Worm (Caenorhabditis elegans): ENCODE data around the gene ssu-1.
A peak's percentile ranks its signal among the peaks of the same experiment; 100 is the strongest.

The ssu-1 gene

DNA sequence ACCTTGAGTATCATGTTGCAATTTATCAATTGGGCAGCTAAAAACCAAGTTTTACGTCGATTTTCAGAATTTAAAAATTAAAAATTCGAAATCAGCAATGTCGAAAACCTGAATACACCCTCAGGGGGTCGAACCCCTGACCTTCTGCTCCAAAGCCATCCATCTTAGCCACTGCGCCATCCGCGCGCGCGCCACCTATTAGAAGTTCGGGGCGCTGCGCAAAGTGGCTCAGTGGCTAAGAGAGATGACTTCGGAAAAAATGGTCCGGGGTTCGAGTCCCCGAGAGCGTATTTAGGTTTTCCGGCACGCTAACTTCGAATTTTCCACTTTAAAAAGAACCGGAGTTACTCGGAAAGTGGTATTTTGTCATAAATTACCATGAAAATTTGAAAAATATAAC lies 8.7 kb downstream of the ssu-1 start:
- no peak for TF ChIP-seq K02D7.2 (tag; optimal IDR thresholded peaks at IDR 0.05)
- no peak for TF ChIP-seq elt-4 (tag; optimal IDR thresholded peaks at IDR 0.05)
- TF ChIP-seq syd-9 (tag; optimal IDR thresholded peaks at IDR 0.05) = no peak
- TF ChIP-seq zip-5 (tag; optimal IDR thresholded peaks at IDR 0.05) = no peak
- TF ChIP-seq hlh-8 (tag; optimal IDR thresholded peaks at IDR 0.05) = no peak
- TF ChIP-seq gmeb-2 (tag; optimal IDR thresholded peaks at IDR 0.05) = no peak
- TF ChIP-seq ceh-14 (tag; optimal IDR thresholded peaks at IDR 0.05) = no peak
- TF ChIP-seq ceh-24 (tag; optimal IDR thresholded peaks at IDR 0.05) = no peak
- no peak for TF ChIP-seq fkh-10 (GFP tag; optimal IDR thresholded peaks at IDR 0.05)
- no peak for TF ChIP-seq C08G9.2 (tag; optimal IDR thresholded peaks at IDR 0.05)

DNA sequence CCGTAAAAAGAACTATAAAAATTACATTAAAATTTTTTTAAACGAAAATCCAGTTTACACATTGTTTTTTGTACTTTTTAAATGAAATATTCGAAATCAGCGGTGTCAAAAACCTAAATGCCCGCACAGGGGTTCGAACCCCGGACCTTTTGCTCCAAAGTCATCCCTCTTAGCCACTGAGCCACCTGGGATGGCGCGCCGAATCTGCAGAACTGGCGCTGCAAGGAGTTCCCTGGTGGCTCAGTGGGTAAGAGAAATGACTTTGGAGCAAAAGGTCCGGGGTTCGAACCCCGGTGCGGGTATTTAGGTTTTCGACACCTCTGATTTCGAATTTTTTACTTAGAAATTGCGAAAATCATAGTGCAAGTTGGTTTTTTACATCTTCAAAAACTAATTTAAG lies 9.4 kb downstream of the ssu-1 start:
- TF ChIP-seq sox-2 (GFP tag; IDR thresholded peaks at IDR 0.05) (no peak), dmd-4 (tag; optimal IDR thresholded peaks at IDR 0.05; ENCODE audit: borderline replicate concordance) (no peak)

DNA sequence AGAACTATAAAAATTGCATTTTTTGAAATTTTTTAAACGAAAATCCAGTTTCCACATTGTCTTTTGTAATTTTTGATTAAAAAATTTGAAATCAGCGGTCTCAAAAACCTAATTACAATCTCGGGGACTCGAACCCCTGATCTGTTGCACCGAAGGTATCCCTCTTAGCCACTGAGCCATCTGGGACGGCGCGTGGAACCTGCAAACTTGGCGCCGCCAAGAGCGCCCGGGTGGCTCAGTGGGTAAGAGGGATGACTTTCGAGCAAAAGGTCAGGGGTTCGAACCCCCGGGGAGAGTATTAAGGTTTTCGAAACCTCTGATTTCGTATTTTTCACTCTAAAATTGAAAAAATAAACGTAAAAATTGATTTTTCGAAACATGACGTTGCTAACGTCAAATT lies 10.1 kb downstream of the ssu-1 start:
- no peak for TF ChIP-seq ceh-18 (tag; optimal IDR thresholded peaks at IDR 0.05)
- TF ChIP-seq ahr-1 (tag; optimal IDR thresholded peaks at IDR 0.05) = no peak

DNA sequence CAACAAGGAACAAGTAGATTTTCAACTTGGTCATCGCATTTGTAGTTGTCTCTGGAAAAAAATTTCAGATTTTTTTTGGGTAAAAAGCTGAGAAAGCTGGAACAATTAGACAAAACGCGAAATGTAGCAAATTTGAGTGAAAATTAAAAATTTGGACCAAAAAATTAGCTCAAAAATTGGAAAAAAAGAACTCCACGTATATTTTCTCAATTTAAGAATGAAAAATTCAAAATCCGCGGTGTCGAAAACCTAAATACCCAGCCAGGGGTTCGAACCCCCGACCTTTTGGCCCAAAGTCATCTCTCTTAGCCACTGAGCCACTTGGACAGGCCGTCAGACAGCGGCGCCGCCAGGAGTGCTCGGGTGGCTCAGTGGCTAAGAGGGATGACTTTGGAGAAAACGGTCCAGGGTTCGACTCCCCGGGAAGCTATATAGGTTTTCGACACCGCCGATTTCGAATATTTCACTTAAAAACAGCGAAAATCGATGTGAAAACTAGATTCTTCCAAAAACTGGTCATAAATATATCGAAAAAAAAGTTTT lies 12.4 kb downstream of the ssu-1 start, which contains the start of gene ncx-1:
TSS of gene ncx-1 (minus strand) at position 51 of the 543 bp plus-strand sequence.
- no peak for TF ChIP-seq hlh-30 (tag; optimal IDR thresholded peaks at IDR 0.05; ENCODE audit: insufficient read depth)
- TF ChIP-seq K09A11.1 (tag; optimal IDR thresholded peaks at IDR 0.05; ENCODE audit: insufficient read depth) = no peak
- no peak for TF ChIP-seq unc-3 (GFP tag; conservative IDR thresholded peaks at IDR 0.05)
- no peak for TF ChIP-seq unc-3 (tag; optimal IDR thresholded peaks at IDR 0.05)
- TF ChIP-seq ceh-19 (GFP tag; optimal IDR thresholded peaks at IDR 0.05) = no peak
- TF ChIP-seq ceh-22 (tag; optimal IDR thresholded peaks at IDR 0.05) = no peak
- no peak for TF ChIP-seq pros-1 (tag; optimal IDR thresholded peaks at IDR 0.05)
- no peak for TF ChIP-seq ceh-48 (tag; optimal IDR thresholded peaks at IDR 0.05)
- TF ChIP-seq ets-4 (tag; optimal IDR thresholded peaks at IDR 0.05) = no peak
- no peak for TF ChIP-seq ceh-24 (tag; optimal IDR thresholded peaks at IDR 0.05)
- no peak for TF ChIP-seq dve-1 (tag; optimal IDR thresholded peaks at IDR 0.05)
- TF ChIP-seq ama-1 (optimal IDR thresholded peaks at IDR 0.05) = no peak
- no peak for TF ChIP-seq ceh-18 (tag; optimal IDR thresholded peaks at IDR 0.05)
- no peak for TF ChIP-seq pha-2 (tag; optimal IDR thresholded peaks at IDR 0.05)
- TF ChIP-seq fkh-6 (tag; optimal IDR thresholded peaks at IDR 0.05) = no peak
- no peak for TF ChIP-seq ahr-1 (tag; optimal IDR thresholded peaks at IDR 0.05)
- no peak for TF ChIP-seq gmeb-2 (tag; optimal IDR thresholded peaks at IDR 0.05)
- TF ChIP-seq unc-42 (tag; optimal IDR thresholded peaks at IDR 0.05) = no peak

DNA sequence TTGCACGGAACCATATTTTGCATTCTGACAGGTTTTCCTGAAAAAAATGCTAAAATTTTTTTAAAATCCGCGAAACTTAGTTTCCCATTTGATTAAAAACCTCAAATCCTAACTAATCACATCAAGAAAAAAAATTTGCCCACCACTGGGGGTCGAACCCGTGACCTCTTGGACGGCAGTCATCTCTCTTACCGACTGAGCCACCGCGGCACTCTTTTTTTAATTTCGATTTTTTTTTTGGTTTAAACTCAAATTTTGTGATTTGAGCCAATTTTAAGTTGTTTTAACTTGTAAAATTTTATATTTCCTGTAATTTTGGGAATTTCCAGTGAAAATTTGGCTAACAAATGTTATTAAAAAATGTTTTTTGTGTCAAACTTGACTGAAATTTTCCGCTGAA lies 13.3 kb downstream of the ssu-1 start:
- TF ChIP-seq K02D7.2 (tag; optimal IDR thresholded peaks at IDR 0.05) = no peak
- TF ChIP-seq fkh-6 (tag; optimal IDR thresholded peaks at IDR 0.05) = no peak
- TF ChIP-seq sox-2 (GFP tag; IDR thresholded peaks at IDR 0.05) = no peak
- TF ChIP-seq unc-86 (tag; optimal IDR thresholded peaks at IDR 0.05) = no peak
- no peak for TF ChIP-seq ets-4 (tag; optimal IDR thresholded peaks at IDR 0.05)
- no peak for TF ChIP-seq sox-4 (tag; optimal IDR thresholded peaks at IDR 0.05)

DNA sequence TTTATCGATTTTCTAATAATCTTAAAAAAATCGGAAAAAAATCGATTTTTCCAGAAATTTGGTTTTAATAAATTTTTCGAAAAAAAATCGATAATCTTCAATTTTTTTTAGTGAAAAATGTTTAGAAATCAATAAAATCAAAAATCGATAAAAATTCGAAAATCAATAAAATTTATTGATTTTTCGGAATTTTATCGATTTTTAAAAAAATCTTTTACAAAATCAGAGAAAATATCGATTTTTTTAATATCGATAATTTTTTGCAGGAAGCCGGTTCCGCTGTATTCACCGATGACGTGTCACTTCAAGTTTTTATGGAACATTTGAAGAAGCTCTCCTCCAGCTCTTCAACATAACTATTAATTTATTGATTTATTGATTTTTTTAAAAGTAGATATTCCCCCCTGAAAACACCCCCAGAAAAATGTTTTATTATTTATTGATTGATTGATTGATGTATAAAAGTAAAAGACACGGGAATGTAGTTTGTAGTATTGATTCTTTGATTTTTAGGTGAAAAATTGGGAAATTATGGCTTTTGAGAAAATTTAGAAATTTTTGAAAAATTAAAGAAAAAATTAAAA lies 27.8 kb downstream of the ssu-1 start:
- TF ChIP-seq che-1 (tag; optimal IDR thresholded peaks at IDR 0.05) (no peak), ceh-48 (tag; optimal IDR thresholded peaks at IDR 0.05) (peak; percentile 43)
